Fruit fly (Drosophila melanogaster) S2 (cell line): ENCODE measurements around the gene mAChR-C.

Experiments
- CG8478 ChIP-seq: fragments of >200 bp; optimal IDR thresholded peaks from 2 replicates; lab custom pipeline; 2018
- CTCF ChIP-seq, 2 experiments: fragments of >200 bp; optimal IDR thresholded peaks; 2 replicates each; lab custom pipeline; 2018

dm6 chrX:6867175-6868023, 34.9 kb upstream of the mAChR-C start, which contains the start of gene CG14434:
- TF ChIP-seq CG8478 (no peak), CTCF (optimal IDR thresholded peaks at IDR 0.05; lab: Kevin White, UChicago) (no peak)
